Worm (Caenorhabditis elegans): ENCODE measurements around the gene smf-2.

ce11 chrX:6744978-6745377 lies 26.5 kb upstream of the smf-2 start:
- TF ChIP-seq elt-2 (tag; optimal IDR thresholded peaks at IDR 0.05) (no peak), skn-1 (tag; optimal IDR thresholded peaks at IDR 0.05) (no peak), elt-1 (tag; optimal IDR thresholded peaks at IDR 0.05) (no peak), jun-1 (tag; optimal IDR thresholded peaks at IDR 0.05) (no peak), zag-1 (tag; optimal IDR thresholded peaks at IDR 0.05) (no peak), egl-27 (tag; optimal IDR thresholded peaks at IDR 0.05) (no peak)
